Worm (Caenorhabditis elegans) whole organism, mixed stage, embryonic: ENCODE results near the gene R04B3.3.

Experiments used
- elt-1 ChIP-seq: sonication (generic microtip); optimal IDR thresholded peaks from 2 replicates; lab custom pipeline; 2017; ENCODE audit warnings: missing genetic modification characterization, mild to moderate bottlenecking, missing compliant biosample characterization, antibody characterized with exemption, moderate library complexity, borderline replicate concordance; ENCODE audit not compliant: insufficient read depth
- elt-3 ChIP-seq: fragments of 150-350 bp; optimal IDR thresholded peaks from 2 replicates; lab custom pipeline; 2014; ENCODE audit warnings: missing biosample characterization, missing genetic modification characterization
- lin-13 ChIP-seq: fragments of 150-350 bp; optimal IDR thresholded peaks from 2 replicates; lab custom pipeline; 2014; ENCODE audit warnings: missing biosample characterization, missing genetic modification characterization
- lin-32 ChIP-seq: fragments of 200-800 bp; sonication (Bioruptor generic); optimal IDR thresholded peaks from 2 replicates; lab custom pipeline; 2018; ENCODE audit warnings: mild to moderate bottlenecking, missing genetic modification characterization, missing compliant biosample characterization
- lsy-2 ChIP-seq: fragments of 150-350 bp; optimal IDR thresholded peaks from 2 replicates; lab custom pipeline; 2014; ENCODE audit warnings: missing biosample characterization, missing genetic modification characterization
- nhr-12 ChIP-seq: fragments of 150-350 bp; optimal IDR thresholded peaks from 2 replicates; lab custom pipeline; 2014; ENCODE audit warnings: missing biosample characterization, missing genetic modification characterization
- nhr-237 ChIP-seq: fragments of 150-350 bp; optimal IDR thresholded peaks from 2 replicates; lab custom pipeline; 2014; ENCODE audit warnings: missing biosample characterization, missing genetic modification characterization
- pha-4 ChIP-seq: fragments of 150-350 bp; optimal IDR thresholded peaks from 2 replicates; lab custom pipeline; 2018; ENCODE audit warnings: missing biosample characterization, missing genetic modification reagents, missing genetic modification characterization
- sem-2 ChIP-seq: fragments of 200-800 bp; sonication (Bioruptor generic); optimal IDR thresholded peaks from 2 replicates; lab custom pipeline; 2018; ENCODE audit warnings: mild to moderate bottlenecking, missing genetic modification characterization, missing compliant biosample characterization
- snpc-4 ChIP-seq: fragments of 150-350 bp; optimal IDR thresholded peaks from 2 replicates; lab custom pipeline; 2014; ENCODE audit warnings: missing biosample characterization, missing genetic modification characterization
- unc-39 ChIP-seq: fragments of 150-350 bp; optimal IDR thresholded peaks from 2 replicates; lab custom pipeline; 2014; ENCODE audit warnings: missing biosample characterization, missing genetic modification characterization
- unc-62 ChIP-seq: fragments of 150-350 bp; optimal IDR thresholded peaks from 2 replicates; lab custom pipeline; 2014; ENCODE audit warnings: missing biosample characterization, missing genetic modification reagents, missing genetic modification characterization

DNA sequence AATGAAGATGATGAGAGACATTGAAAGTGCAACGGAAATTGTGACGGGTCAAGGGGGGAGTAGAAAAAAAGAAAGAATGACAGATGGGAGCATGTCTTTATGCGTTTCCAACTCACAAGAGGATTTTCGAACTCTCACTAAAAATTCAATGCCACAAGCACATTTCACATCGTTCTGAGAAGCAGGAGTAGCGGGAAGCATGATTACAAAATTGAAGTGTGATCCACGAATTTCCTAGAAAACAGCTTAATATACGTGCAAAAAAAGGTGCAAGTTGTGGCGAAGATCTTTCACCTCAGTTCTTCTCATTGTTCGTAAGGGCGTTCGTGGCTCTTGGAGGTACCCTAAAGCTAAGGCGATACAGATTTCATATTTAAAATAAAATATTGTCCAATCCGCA, 31.0 kb upstream of the R04B3.3 start:
- TF ChIP-seq sem-2 (GFP tag; lab: Kevin White, UChicago) (no peak), elt-3 (tag; lab: Kevin White, UChicago) (no peak), lsy-2 (tag; lab: Kevin White, UChicago) (no peak), snpc-4 (tag; lab: Kevin White, UChicago) (no peak), pha-4 (tag; lab: Kevin White, UChicago) (no peak), unc-62 (no peak), nhr-12 (no peak), nhr-237 (tag; lab: Kevin White, UChicago) (no peak), elt-1 (tag; lab: Kevin White, UChicago) (no peak), lin-32 (GFP tag; lab: Kevin White, UChicago) (no peak), unc-39 (tag; lab: Kevin White, UChicago) (no peak), lin-13 (no peak)
